Comparison of ENCODE assay signal across 2 fruit fly cellular contexts in the genomic region with DNA sequence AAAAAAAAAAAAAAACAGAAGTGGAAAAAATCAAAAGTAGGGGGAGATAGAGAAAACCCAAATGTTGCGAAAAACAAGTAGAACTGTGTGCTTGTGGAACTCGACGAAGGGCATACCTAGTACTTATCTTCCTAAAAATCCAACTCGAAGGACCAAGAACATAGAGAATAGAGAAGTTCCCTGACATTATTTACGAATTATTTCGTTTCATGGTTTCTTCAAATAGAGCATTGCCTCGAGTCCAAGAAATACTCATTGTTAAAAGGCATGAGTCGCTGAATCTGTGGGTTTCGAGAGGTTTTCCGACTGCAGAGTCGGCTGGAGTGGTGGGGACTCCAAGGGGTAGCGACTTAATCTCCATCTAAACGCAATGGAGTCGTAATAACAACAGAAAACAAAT.
TF ChIP-seq lines count a peak whose summit lies in the region.

No protein-coding gene starts in this region.

- TF ChIP-seq CTCF in whole organism, embryonic (GFP tag; optimal IDR thresholded peaks at IDR 0.05; lab: Kevin White, UChicago): no peak

TF ChIP-seq in whole organism, embryonic, 481 proteins besides CTCF, POLR2A, EP300 and RAD21:
- no peak for TF ChIP-seq croc (GFP tag; conservative IDR thresholded peaks at IDR 0.05; lab: Robert Waterston, UW)
- TF ChIP-seq zfh1 (GFP tag; IDR thresholded peaks at IDR 0.05; lab: Robert Waterston, UW): no peak
- no peak for TF ChIP-seq Pdp1 (GFP tag; optimal IDR thresholded peaks at IDR 0.05; lab: Kevin White, UChicago)
- TF ChIP-seq ash1 (GFP tag; optimal IDR thresholded peaks at IDR 0.05; lab: Kevin White, UChicago): no peak
- peak; percentile 10 for TF ChIP-seq CG2678 (tag; optimal IDR thresholded peaks at IDR 0.05; lab: Kevin White, UChicago)
- TF ChIP-seq jumu (GFP tag; optimal IDR thresholded peaks at IDR 0.05; lab: Kevin White, UChicago): no peak
- TF ChIP-seq Gsc (GFP tag; IDR thresholded peaks at IDR 0.05; lab: Robert Waterston, UW): no peak
- TF ChIP-seq CG15479 (GFP tag; optimal IDR thresholded peaks at IDR 0.05; lab: Kevin White, UChicago): no peak
- peak; percentile 62 for TF ChIP-seq D19B (GFP tag; optimal IDR thresholded peaks at IDR 0.05; lab: Kevin White, UChicago)
- TF ChIP-seq CG4707 (GFP tag; optimal IDR thresholded peaks at IDR 0.05; lab: Kevin White, UChicago): no peak
- TF ChIP-seq ranshi (GFP tag; IDR thresholded peaks at IDR 0.05; lab: Robert Waterston, UW): no peak
- no peak for TF ChIP-seq CG11504 (tag; optimal IDR thresholded peaks at IDR 0.05; lab: Kevin White, UChicago)
- TF ChIP-seq Nf-YC (tag; optimal IDR thresholded peaks at IDR 0.05; lab: Kevin White, UChicago): no peak
- no peak for TF ChIP-seq mam (GFP tag; optimal IDR thresholded peaks at IDR 0.05; lab: Kevin White, UChicago)
- TF ChIP-seq Ssrp (tag; optimal IDR thresholded peaks at IDR 0.05; lab: Kevin White, UChicago): no peak
- TF ChIP-seq slbo (GFP tag; IDR thresholded peaks at IDR 0.05; lab: Robert Waterston, UW): peak; percentile 29; the same call in 1 of the 2 replicates
- no peak for TF ChIP-seq Lim3 (GFP tag; IDR thresholded peaks at IDR 0.05; lab: Robert Waterston, UW)
- TF ChIP-seq GATAe (GFP tag; conservative IDR thresholded peaks at IDR 0.05; lab: Robert Waterston, UW): no peak
- no peak for TF ChIP-seq vvl (GFP tag; IDR thresholded peaks at IDR 0.05; lab: Robert Waterston, UW)
- no peak for TF ChIP-seq CG12299 (tag; optimal IDR thresholded peaks at IDR 0.05; lab: Kevin White, UChicago)
- TF ChIP-seq CG30020 (tag; optimal IDR thresholded peaks at IDR 0.05; lab: Kevin White, UChicago): no peak
- TF ChIP-seq D (optimal IDR thresholded peaks at IDR 0.05; lab: Kevin White, UChicago): no peak
- no peak for TF ChIP-seq D (GFP tag; optimal IDR thresholded peaks at IDR 0.05; lab: Kevin White, UChicago)
- TF ChIP-seq dm (GFP tag; optimal IDR thresholded peaks at IDR 0.05; lab: Kevin White, UChicago): no peak
- no peak for TF ChIP-seq Atf3 (GFP tag; optimal IDR thresholded peaks at IDR 0.05; lab: Kevin White, UChicago)
- no peak for TF ChIP-seq ro (GFP tag; IDR thresholded peaks at IDR 0.05; lab: Robert Waterston, UW)
- peak; percentile 17 for TF ChIP-seq Med (GFP tag; lab: Kevin White, UChicago)
- no peak for TF ChIP-seq al (GFP tag; IDR thresholded peaks at IDR 0.05; lab: Robert Waterston, UW)
- no peak for TF ChIP-seq YL-1 (GFP tag; optimal IDR thresholded peaks at IDR 0.05; lab: Kevin White, UChicago)
- no peak for TF ChIP-seq CG15601 (tag; optimal IDR thresholded peaks at IDR 0.05; lab: Kevin White, UChicago)
- no peak for TF ChIP-seq Bdp1 (GFP tag; optimal IDR thresholded peaks at IDR 0.05; lab: Kevin White, UChicago)
- TF ChIP-seq Ptx1 (GFP tag; IDR thresholded peaks at IDR 0.05; lab: Robert Waterston, UW): peak; percentile 19; the same call in 1 of the 2 replicates
- TF ChIP-seq tgo (GFP tag; IDR thresholded peaks at IDR 0.05; lab: Robert Waterston, UW): no peak
- peak; percentile 46; the same call in 2 of the 3 replicates for TF ChIP-seq row (GFP tag; IDR thresholded peaks at IDR 0.05; lab: Robert Waterston, UW)
- no peak for TF ChIP-seq CG10654 (GFP tag; optimal IDR thresholded peaks at IDR 0.05; lab: Kevin White, UChicago)
- TF ChIP-seq Spps (tag; optimal IDR thresholded peaks at IDR 0.05; lab: Kevin White, UChicago): no peak
- TF ChIP-seq Ets65A (GFP tag; lab: Kevin White, UChicago): peak; percentile 3
- no peak for TF ChIP-seq D19A (tag; optimal IDR thresholded peaks at IDR 0.05; lab: Kevin White, UChicago)
- TF ChIP-seq pros (GFP tag; optimal IDR thresholded peaks at IDR 0.05; lab: Kevin White, UChicago): no peak
- TF ChIP-seq sens (GFP tag; lab: Kevin White, UChicago): peak; percentile 60
- no peak for TF ChIP-seq tup (GFP tag; optimal IDR thresholded peaks at IDR 0.05; lab: Kevin White, UChicago)
- no peak for TF ChIP-seq CG9215 (GFP tag; IDR thresholded peaks at IDR 0.05; lab: Robert Waterston, UW)
- no peak for TF ChIP-seq sr (GFP tag; IDR thresholded peaks at IDR 0.05; lab: Robert Waterston, UW)
- TF ChIP-seq CG3163 (GFP tag; optimal IDR thresholded peaks at IDR 0.05; lab: Kevin White, UChicago): no peak
- TF ChIP-seq CG13894 (tag; optimal IDR thresholded peaks at IDR 0.05; lab: Kevin White, UChicago): peak; percentile 71
- TF ChIP-seq ase (GFP tag; IDR thresholded peaks at IDR 0.05; lab: Robert Waterston, UW): no peak

TF ChIP-seq in whole organism, prepupa, 60 proteins besides CTCF, POLR2A, EP300 and RAD21:
- TF ChIP-seq CG11902 (GFP tag; optimal IDR thresholded peaks at IDR 0.05; lab: Kevin White, UChicago) (no peak), svp (GFP tag; lab: Kevin White, UChicago) (peak; percentile 38), CG9139 (GFP tag; optimal IDR thresholded peaks at IDR 0.05; lab: Kevin White, UChicago) (no peak)
